Worm (Caenorhabditis elegans): ENCODE data around the gene srg-44.

ce11 chrV:17327867-17328266 is 730 bp upstream of the srg-44 start, which contains the start of gene sdz-16:
- TF ChIP-seq mdl-1 (tag; optimal IDR thresholded peaks at IDR 0.05) (no peak), elt-3 (tag; optimal IDR thresholded peaks at IDR 0.05) (no peak), nhr-11 (tag; optimal IDR thresholded peaks at IDR 0.05) (no peak), F16B12.6 (tag; optimal IDR thresholded peaks at IDR 0.05) (no peak)
